Fruit fly (Drosophila melanogaster): Measurements from ENCODE around the gene for.

dm6 chr2L:3628819-3629218, 27.9 kb downstream of the for start:
- TF ChIP-seq gfzf (GFP tag; optimal IDR thresholded peaks at IDR 0.05) (no peak), tx (GFP tag; optimal IDR thresholded peaks at IDR 0.05) (no peak), CG1602 (GFP tag; optimal IDR thresholded peaks at IDR 0.05) (peak; percentile 64), CG8281 (tag; optimal IDR thresholded peaks at IDR 0.05) (peak; percentile 75), Scr (GFP tag; IDR thresholded peaks at IDR 0.05; ENCODE audit: partially characterized antibody) (no peak), kay (GFP tag; optimal IDR thresholded peaks at IDR 0.05) (peak; percentile 78), CG11247 (GFP tag; IDR thresholded peaks at IDR 0.05) (peak; percentile 69), Hmr (GFP tag; optimal IDR thresholded peaks at IDR 0.05) (peak; percentile 92), CG17186 (GFP tag; optimal IDR thresholded peaks at IDR 0.05) (peak; percentile 74)
